Worm (Caenorhabditis elegans): Measurements from ENCODE around the gene srsx-36.
"Not testable (repeated sequence)": the region's sequence is repeated elsewhere in the genome, so short reads cannot be mapped to it uniquely, and the experiment has no call there.

Gene srsx-36

ce11 chrV:15810446-15810845, 1.0 kb upstream of the srsx-36 start, which contains the start of gene F54B8.1:
Gene F54B8.1, plus strand, starts transcription at chrV:15810746.
- TF ChIP-seq W03F9.2 (tag; optimal IDR thresholded peaks at IDR 0.05): no peak

ce11 chrV:15807420-15807819, 2.0 kb downstream of the srsx-36 start, which contains the start of gene srsx-38:
Gene srsx-38, minus strand, starts transcription at chrV:15807520.
- not testable (repeated sequence) for TF ChIP-seq dao-5, him-1, W03F9.2 (tag; optimal IDR thresholded peaks at IDR 0.05)

- TF ChIP-seq dao-5, him-1, W03F9.2 (tag; optimal IDR thresholded peaks at IDR 0.05): not testable (repeated sequence)
Measured at ce11 chrV:15803748-15804147, 5.7 kb downstream of the srsx-36 start, which contains the start of gene T26E4.18. Gene T26E4.18, minus strand, starts transcription at chrV:15803848.

- TF ChIP-seq W03F9.2, him-1, dao-5 (tag; optimal IDR thresholded peaks at IDR 0.05): not testable (repeated sequence)
Measured at ce11 chrV:15803079-15803478, 6.4 kb downstream of the srsx-36 start, which contains the start of gene srd-27. Gene srd-27, plus strand, starts transcription at chrV:15803379.

ce11 chrV:15802623-15803022, 6.8 kb downstream of the srsx-36 start, which contains the start of gene T26E4.9:
Gene T26E4.9, minus strand, starts transcription at chrV:15802723.
- TF ChIP-seq dao-5, him-1, W03F9.2 (tag; optimal IDR thresholded peaks at IDR 0.05): not testable (repeated sequence)

- no peak for TF ChIP-seq dao-5 (tag; optimal IDR thresholded peaks at IDR 0.05)
- TF ChIP-seq him-1 (tag; optimal IDR thresholded peaks at IDR 0.05): no peak
- no peak for TF ChIP-seq W03F9.2 (tag; optimal IDR thresholded peaks at IDR 0.05)
Measured at ce11 chrV:15798108-15798507, 11.3 kb downstream of the srsx-36 start, which contains the start of gene T26E4.10. Gene T26E4.10, minus strand, starts transcription at chrV:15798208.

- no peak for TF ChIP-seq him-1 (tag; optimal IDR thresholded peaks at IDR 0.05)
- TF ChIP-seq W03F9.2 (tag; optimal IDR thresholded peaks at IDR 0.05): no peak
Measured at ce11 chrV:15796087-15796486, 13.4 kb downstream of the srsx-36 start, which contains the start of gene nhr-223. Gene nhr-223, plus strand, starts transcription at chrV:15796387.

- no peak for TF ChIP-seq W03F9.2 (tag; optimal IDR thresholded peaks at IDR 0.05)
- TF ChIP-seq him-1 (tag; optimal IDR thresholded peaks at IDR 0.05): no peak
- TF ChIP-seq dao-5 (tag; optimal IDR thresholded peaks at IDR 0.05): no peak
Measured at ce11 chrV:15793270-15793669, 16.2 kb downstream of the srsx-36 start, which contains the start of gene T26E4.7. Gene T26E4.7, plus strand, starts transcription at chrV:15793570.

ce11 chrV:15792409-15792808, 17.0 kb downstream of the srsx-36 start, which contains the start of gene T26E4.4:
Gene T26E4.4, minus strand, starts transcription at chrV:15792509.
- TF ChIP-seq dao-5 (tag; optimal IDR thresholded peaks at IDR 0.05) (no peak), W03F9.2 (tag; optimal IDR thresholded peaks at IDR 0.05) (no peak), him-1 (tag; optimal IDR thresholded peaks at IDR 0.05) (no peak)

- TF ChIP-seq him-1 (tag; optimal IDR thresholded peaks at IDR 0.05): no peak
- no peak for TF ChIP-seq W03F9.2 (tag; optimal IDR thresholded peaks at IDR 0.05)
- no peak for TF ChIP-seq dao-5 (tag; optimal IDR thresholded peaks at IDR 0.05)
Measured at ce11 chrV:15782494-15782893, 26.9 kb downstream of the srsx-36 start, which contains the start of gene T26E4.3. Gene T26E4.3, plus strand, starts transcription at chrV:15782794.

- TF ChIP-seq dao-5 (tag; optimal IDR thresholded peaks at IDR 0.05) (no peak), him-1 (tag; optimal IDR thresholded peaks at IDR 0.05) (no peak), W03F9.2 (tag; optimal IDR thresholded peaks at IDR 0.05) (no peak)
Measured at ce11 chrV:15781086-15781485, 28.4 kb downstream of the srsx-36 start, which contains the start of gene T26E4.2. Gene T26E4.2, plus strand, starts transcription at chrV:15781386.

ce11 chrV:15779128-15779729, 30.2 kb downstream of the srsx-36 start, which contains the start of the genes nhr-285 and irld-52:
Gene nhr-285, minus strand, starts transcription at chrV:15779228.
Gene irld-52, plus strand, starts transcription at chrV:15779679.
- no peak for TF ChIP-seq dao-5 (tag; optimal IDR thresholded peaks at IDR 0.05)
- TF ChIP-seq W03F9.2 (tag; optimal IDR thresholded peaks at IDR 0.05): no peak
- no peak for TF ChIP-seq him-1 (tag; optimal IDR thresholded peaks at IDR 0.05)

ce11 chrV:15776651-15777050, 32.8 kb downstream of the srsx-36 start, which contains the start of gene nhr-283:
Gene nhr-283, minus strand, starts transcription at chrV:15776751.
- TF ChIP-seq him-1 (tag; optimal IDR thresholded peaks at IDR 0.05) (no peak), W03F9.2 (tag; optimal IDR thresholded peaks at IDR 0.05) (no peak)

- TF ChIP-seq him-1 (tag; optimal IDR thresholded peaks at IDR 0.05) (no peak), W03F9.2 (tag; optimal IDR thresholded peaks at IDR 0.05) (no peak), dao-5 (tag; optimal IDR thresholded peaks at IDR 0.05) (no peak)
Measured at ce11 chrV:15773941-15774340, 35.5 kb downstream of the srsx-36 start.
